Worm (Caenorhabditis elegans) whole organism, late embryonic: ENCODE results near the gene T10D4.7.

Source experiments
- K02D7.2 ChIP-seq: sonication (generic microtip); optimal IDR thresholded peaks from 2 replicates; lab custom pipeline; 2017; ENCODE audit warnings: mild to moderate bottlenecking, missing genetic modification characterization, missing compliant biosample characterization
- ahr-1 ChIP-seq: sonication (generic microtip); optimal IDR thresholded peaks from 2 replicates; lab custom pipeline; 2016; ENCODE audit warnings: missing genetic modification characterization, missing compliant biosample characterization
- ceh-19 ChIP-seq: fragments of 200-800 bp; sonication (Bioruptor generic); optimal IDR thresholded peaks from 2 replicates; lab custom pipeline; 2018; ENCODE audit warnings: mild to moderate bottlenecking, missing genetic modification characterization, missing compliant biosample characterization
- ceh-2 ChIP-seq: sonication (generic microtip); optimal IDR thresholded peaks from 2 replicates; lab custom pipeline; 2016; ENCODE audit warnings: missing genotype, missing genetic modification characterization, missing compliant biosample characterization
- ceh-24 ChIP-seq: sonication (generic microtip); optimal IDR thresholded peaks from 2 replicates; lab custom pipeline; 2016; ENCODE audit warnings: mild to moderate bottlenecking, missing genetic modification characterization, missing compliant biosample characterization
- ceh-31 ChIP-seq: sonication (generic microtip); optimal IDR thresholded peaks from 2 replicates; lab custom pipeline; 2016; ENCODE audit warnings: missing genetic modification characterization, missing compliant biosample characterization
- ceh-34 ChIP-seq: sonication (generic microtip); optimal IDR thresholded peaks from 2 replicates; lab custom pipeline; 2016; ENCODE audit warnings: mild to moderate bottlenecking, missing genetic modification characterization, missing compliant biosample characterization
- ceh-48 ChIP-seq: sonication (generic microtip); optimal IDR thresholded peaks from 2 replicates; lab custom pipeline; 2016; ENCODE audit warnings: missing genetic modification characterization, inconsistent platforms, missing compliant biosample characterization
- dve-1 ChIP-seq: sonication (generic microtip); optimal IDR thresholded peaks from 2 replicates; lab custom pipeline; 2017; ENCODE audit warnings: antibody characterized with exemption, mild to moderate bottlenecking, missing genetic modification characterization, missing compliant biosample characterization
- elt-2 ChIP-seq: sonication (generic microtip); optimal IDR thresholded peaks from 2 replicates; lab custom pipeline; 2016; ENCODE audit warnings: missing genetic modification reagents, missing genetic modification characterization, missing compliant biosample characterization
- gmeb-2 ChIP-seq: sonication (generic microtip); optimal IDR thresholded peaks from 2 replicates; lab custom pipeline; 2016; ENCODE audit warnings: missing genetic modification characterization, inconsistent platforms, missing compliant biosample characterization
- hlh-30 ChIP-seq: sonication (generic microtip); optimal IDR thresholded peaks from 2 replicates; lab custom pipeline; 2017; ENCODE audit warnings: antibody characterized with exemption, missing genetic modification characterization, missing compliant biosample characterization; ENCODE audit not compliant: insufficient read depth
- hlh-6 ChIP-seq: sonication (generic microtip); optimal IDR thresholded peaks from 2 replicates; lab custom pipeline; 2016; ENCODE audit warnings: missing genotype, missing genetic modification characterization, missing compliant biosample characterization
- hlh-8 ChIP-seq: sonication (generic microtip); optimal IDR thresholded peaks from 2 replicates; lab custom pipeline; 2016; ENCODE audit warnings: missing genotype, missing genetic modification characterization, missing compliant biosample characterization
- lim-6 ChIP-seq: sonication (generic microtip); optimal IDR thresholded peaks from 2 replicates; lab custom pipeline; 2016; ENCODE audit warnings: missing genetic modification characterization, missing compliant biosample characterization
- lin-11 ChIP-seq: fragments of 200-800 bp; sonication (Bioruptor generic); optimal IDR thresholded peaks from 2 replicates; lab custom pipeline; 2018; ENCODE audit warnings: mild to moderate bottlenecking, missing genetic modification characterization, missing compliant biosample characterization
- nfya-1 ChIP-seq: sonication (generic microtip); optimal IDR thresholded peaks from 2 replicates; lab custom pipeline; 2017; ENCODE audit warnings: missing genetic modification characterization, mild to moderate bottlenecking, missing compliant biosample characterization, antibody characterized with exemption, moderate library complexity
- nhr-11 ChIP-seq: fragments of 150-350 bp; optimal IDR thresholded peaks from 2 replicates; lab custom pipeline; 2014; ENCODE audit warnings: missing biosample characterization, missing genetic modification characterization
- pat-9 ChIP-seq: fragments of 200-800 bp; sonication (Bioruptor generic); optimal IDR thresholded peaks from 2 replicates; lab custom pipeline; 2018; ENCODE audit warnings: mild to moderate bottlenecking, missing genetic modification characterization, moderate library complexity, missing compliant biosample characterization
- pax-1 ChIP-seq: fragments of 150-350 bp; optimal IDR thresholded peaks from 2 replicates; lab custom pipeline; 2014; ENCODE audit warnings: missing biosample characterization, missing genetic modification characterization
- pha-2 ChIP-seq: sonication (generic microtip); optimal IDR thresholded peaks from 2 replicates; lab custom pipeline; 2017; ENCODE audit warnings: mild to moderate bottlenecking, missing genetic modification characterization, missing compliant biosample characterization
- ref-2 ChIP-seq: sonication (generic microtip); optimal IDR thresholded peaks from 2 replicates; lab custom pipeline; 2016; ENCODE audit warnings: missing genetic modification characterization, missing compliant biosample characterization
- syd-9 ChIP-seq: sonication (generic microtip); optimal IDR thresholded peaks from 2 replicates; lab custom pipeline; 2016; ENCODE audit warnings: mild to moderate bottlenecking, missing genetic modification characterization, moderate library complexity, missing compliant biosample characterization
- tbx-2 ChIP-seq: sonication (generic microtip); optimal IDR thresholded peaks from 2 replicates; lab custom pipeline; 2016; ENCODE audit warnings: missing genetic modification characterization, missing compliant biosample characterization
- tbx-7 ChIP-seq: sonication (generic microtip); optimal IDR thresholded peaks from 2 replicates; lab custom pipeline; 2016; ENCODE audit warnings: missing genotype, missing genetic modification characterization, missing compliant biosample characterization
- unc-3 ChIP-seq, 2 experiments: fragments of 200-800 bp in 1 of 2; sonication (Bioruptor generic) in 1 of 2; sonication (generic microtip) in 1 of 2; conservative IDR thresholded peaks in 1 of 2; optimal IDR thresholded peaks in 1 of 2; 2 replicates each; pipeline versions ENCODE4 v1.3.6 to Lab custom; 2016 to 2022; ENCODE audit warnings: missing compliant biosample characterization in 2 of 2, missing genetic modification characterization in 2 of 2, missing genetic modification reagents in 1 of 2
- unc-42 ChIP-seq: sonication (generic microtip); optimal IDR thresholded peaks from 2 replicates; lab custom pipeline; 2016; ENCODE audit warnings: missing genotype, missing genetic modification characterization, missing compliant biosample characterization
- unc-55 ChIP-seq: sonication (generic microtip); optimal IDR thresholded peaks from 2 replicates; lab custom pipeline; 2017; ENCODE audit warnings: missing biosample characterization, missing genetic modification reagents, missing genetic modification characterization
- zip-5 ChIP-seq: sonication (generic microtip); optimal IDR thresholded peaks from 2 replicates; lab custom pipeline; 2016; ENCODE audit warnings: missing genetic modification characterization, missing compliant biosample characterization
- ztf-16 ChIP-seq: sonication (generic microtip); optimal IDR thresholded peaks from 2 replicates; lab custom pipeline; 2017; ENCODE audit warnings: missing genetic modification characterization, missing compliant biosample characterization

T10D4.7 gene

DNA sequence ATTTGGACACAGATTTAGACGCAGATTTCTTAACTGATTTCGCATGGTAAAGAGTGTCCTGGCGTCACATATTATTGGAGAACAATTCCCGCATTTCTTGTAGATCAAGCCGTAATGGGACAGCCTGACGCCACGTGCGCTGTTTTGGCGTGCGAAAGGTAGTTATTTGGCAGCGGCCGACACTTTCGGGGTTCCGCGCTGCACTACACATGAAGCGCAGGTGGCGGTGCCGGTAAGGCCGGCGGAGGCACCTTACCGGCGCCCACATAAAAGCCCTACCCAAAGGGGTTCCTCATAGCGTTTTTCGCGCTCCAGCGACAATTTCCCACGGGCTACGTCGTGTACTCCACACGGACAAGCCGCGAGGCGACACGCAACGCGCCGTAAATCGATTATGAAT lies 7.5 kb upstream of the T10D4.7 start (continued):
- TF ChIP-seq unc-3 (GFP tag; conservative IDR thresholded peaks at IDR 0.05; lab: Robert Waterston, UW) (no peak), unc-3 (tag; optimal IDR thresholded peaks at IDR 0.05; lab: Kevin White, UChicago) (no peak)

DNA sequence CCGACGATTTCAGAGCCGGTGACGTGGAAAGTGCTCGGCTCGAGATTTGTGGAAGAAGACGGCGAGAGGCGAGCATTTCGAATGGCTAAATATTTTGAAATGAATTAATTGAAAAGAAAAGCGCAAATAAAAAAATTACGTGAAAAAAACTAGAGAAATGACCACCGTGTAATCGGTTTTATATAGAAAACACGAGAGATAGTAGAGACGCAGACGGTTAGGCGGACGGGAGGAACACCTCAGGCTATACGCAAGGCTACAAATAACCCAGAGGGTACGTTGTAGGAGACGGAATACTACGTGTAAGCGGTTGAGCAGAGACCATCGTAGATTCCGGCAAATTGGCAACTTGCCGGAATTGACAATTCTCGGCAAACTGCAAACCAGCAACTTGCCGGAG lies 6.4 kb upstream of the T10D4.7 start, which contains the start of gene Y25C1A.13:
Gene Y25C1A.13, minus strand, starts transcription at position 101 of the 400 bp plus-strand sequence.
- TF ChIP-seq tbx-2 (tag; lab: Kevin White, UChicago) = no peak
- TF ChIP-seq zip-5 (tag; lab: Kevin White, UChicago) = no peak
- no peak for TF ChIP-seq ceh-24 (tag; lab: Kevin White, UChicago)
- TF ChIP-seq gmeb-2 (tag; lab: Kevin White, UChicago) = no peak
- TF ChIP-seq ahr-1 (tag; lab: Kevin White, UChicago) = no peak
- TF ChIP-seq ceh-19 (GFP tag; lab: Kevin White, UChicago) = no peak
- no peak for TF ChIP-seq lin-11 (tag; lab: Kevin White, UChicago)
- no peak for TF ChIP-seq elt-2 (tag; lab: Kevin White, UChicago)
- TF ChIP-seq nhr-11 (tag; lab: Kevin White, UChicago) = no peak
- no peak for TF ChIP-seq dve-1 (tag; lab: Kevin White, UChicago)
- TF ChIP-seq ztf-16 (tag; lab: Kevin White, UChicago) = no peak
- no peak for TF ChIP-seq pat-9 (tag; lab: Kevin White, UChicago)
- TF ChIP-seq unc-55 (GFP tag; lab: Kevin White, UChicago) = no peak
- TF ChIP-seq pha-2 = no peak

DNA sequence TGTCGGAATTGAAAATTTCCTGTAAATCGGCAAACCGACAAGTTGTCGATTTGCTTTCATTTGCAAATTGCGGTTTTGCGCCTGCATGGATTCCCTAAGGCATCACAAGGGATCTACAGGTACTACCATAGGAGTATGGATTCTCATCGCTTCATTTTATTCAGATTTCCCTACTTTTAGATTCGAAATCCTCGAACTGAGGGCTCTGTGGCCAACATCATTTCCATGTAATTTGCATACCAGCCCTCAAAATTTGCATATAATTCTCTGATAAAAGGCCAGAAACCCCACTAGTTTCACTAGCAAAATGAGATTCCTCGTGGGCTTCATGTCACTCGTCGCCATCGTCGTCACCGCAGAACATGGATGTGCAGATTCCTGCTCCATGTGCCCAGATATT lies 5.3 kb upstream of the T10D4.7 start, which contains the start of gene Y25C1A.2:
Gene Y25C1A.2, plus strand, starts transcription at position 301 of the 400 bp plus-strand sequence.
- TF ChIP-seq hlh-30 (tag; lab: Kevin White, UChicago) (no peak), pax-1 (tag; lab: Kevin White, UChicago) (no peak), hlh-8 (tag; lab: Kevin White, UChicago) (no peak), lim-6 (tag; lab: Kevin White, UChicago) (no peak), K02D7.2 (tag; lab: Kevin White, UChicago) (no peak), hlh-6 (tag; lab: Kevin White, UChicago) (no peak), nfya-1 (tag; lab: Kevin White, UChicago) (no peak), ref-2 (no peak)

DNA sequence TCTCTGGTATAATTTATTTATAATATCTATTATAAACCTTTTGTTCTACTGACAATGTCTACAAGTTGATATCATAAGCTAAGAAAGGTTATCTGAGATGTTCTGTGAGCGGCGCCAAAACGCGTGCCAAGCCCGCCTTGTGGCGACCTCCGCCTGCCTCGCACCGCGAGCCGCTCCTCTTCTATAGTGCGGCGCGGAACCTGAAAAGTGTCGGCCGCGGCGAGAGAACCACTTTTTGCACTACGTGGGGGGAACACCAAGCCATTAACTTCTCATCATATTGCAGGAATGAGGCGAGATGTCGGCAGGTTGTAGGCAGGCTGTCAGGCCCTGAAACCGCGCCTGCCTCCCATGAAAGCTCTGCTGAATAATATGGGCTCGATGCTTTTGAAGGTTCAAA lies 4.3 kb upstream of the T10D4.7 start:
- no peak for TF ChIP-seq tbx-7 (tag; lab: Kevin White, UChicago)
- TF ChIP-seq unc-55 (GFP tag; lab: Kevin White, UChicago) = no peak
- TF ChIP-seq elt-2 (tag; lab: Kevin White, UChicago) = no peak
- no peak for TF ChIP-seq ahr-1 (tag; lab: Kevin White, UChicago)

DNA sequence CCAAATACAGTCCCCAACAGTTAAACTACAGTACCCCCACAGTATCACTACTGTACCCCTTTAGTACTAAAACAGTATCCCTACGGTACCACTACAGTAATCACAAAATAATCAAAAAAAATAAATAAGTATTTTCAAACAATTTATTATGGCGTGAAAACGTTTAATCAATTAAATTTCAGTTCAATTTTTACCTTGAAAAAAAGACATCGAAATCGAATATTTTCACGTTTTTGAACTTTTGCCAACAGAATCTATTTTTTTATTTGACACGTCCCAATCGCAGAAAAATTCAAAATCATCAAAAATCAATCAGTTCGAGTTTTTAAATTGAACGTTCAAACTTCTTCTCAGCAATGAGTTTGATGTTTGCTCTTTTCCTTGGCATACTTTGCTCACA lies 3.6 kb upstream of the T10D4.7 start, which contains the start of gene clec-123:
Gene clec-123, plus strand, starts transcription at position 301 of the 400 bp plus-strand sequence.
- no peak for TF ChIP-seq ahr-1 (tag; lab: Kevin White, UChicago)
- TF ChIP-seq, all 69 proteins: peak for 0

DNA sequence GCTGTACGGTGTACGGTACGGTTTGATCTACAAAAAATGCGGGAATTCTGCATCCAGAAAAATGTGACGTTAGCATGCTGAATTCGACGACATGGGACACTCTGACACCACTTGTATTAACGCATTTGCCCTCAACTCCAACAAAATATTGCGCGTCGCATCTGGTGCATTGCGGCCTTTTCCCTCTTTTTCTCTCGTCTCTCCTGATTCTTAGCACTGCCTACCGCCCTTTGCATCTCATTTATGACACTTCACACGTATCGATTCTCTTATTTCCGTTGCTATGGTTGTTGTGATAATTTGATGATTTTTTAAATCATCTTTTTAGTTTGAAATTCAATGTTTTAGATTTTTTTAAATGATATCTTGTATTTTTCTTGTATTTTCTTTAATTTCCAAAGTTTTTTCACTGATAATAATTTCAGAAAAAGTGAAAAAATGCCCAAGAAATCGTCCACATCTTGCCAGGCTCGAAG lies 1.4 kb downstream of the T10D4.7 start, which contains the start of gene T10D4.6:
Gene T10D4.6, plus strand, starts transcription at position 426 of the 476 bp plus-strand sequence.
- peak; percentile 0 for TF ChIP-seq ceh-2 (tag; lab: Kevin White, UChicago)
- peak; percentile 42 for TF ChIP-seq nfya-1 (tag; lab: Kevin White, UChicago)
- TF ChIP-seq ceh-34 (tag; lab: Kevin White, UChicago) = peak; percentile 40
- peak; percentile 71 for TF ChIP-seq ceh-48 (tag; lab: Kevin White, UChicago)
- TF ChIP-seq syd-9 = no peak
- TF ChIP-seq unc-55 (GFP tag; lab: Kevin White, UChicago) = no peak
- peak; percentile 70 for TF ChIP-seq tbx-2 (tag; lab: Kevin White, UChicago)
- peak; percentile 27 for TF ChIP-seq ceh-31
- no peak for TF ChIP-seq unc-3 (GFP tag; conservative IDR thresholded peaks at IDR 0.05; lab: Robert Waterston, UW)
- no peak for TF ChIP-seq unc-3 (tag; optimal IDR thresholded peaks at IDR 0.05; lab: Kevin White, UChicago)
- peak; percentile 34 for TF ChIP-seq unc-42
